Worm (Caenorhabditis elegans): ENCODE measurements around the gene lite-1.

DNA sequence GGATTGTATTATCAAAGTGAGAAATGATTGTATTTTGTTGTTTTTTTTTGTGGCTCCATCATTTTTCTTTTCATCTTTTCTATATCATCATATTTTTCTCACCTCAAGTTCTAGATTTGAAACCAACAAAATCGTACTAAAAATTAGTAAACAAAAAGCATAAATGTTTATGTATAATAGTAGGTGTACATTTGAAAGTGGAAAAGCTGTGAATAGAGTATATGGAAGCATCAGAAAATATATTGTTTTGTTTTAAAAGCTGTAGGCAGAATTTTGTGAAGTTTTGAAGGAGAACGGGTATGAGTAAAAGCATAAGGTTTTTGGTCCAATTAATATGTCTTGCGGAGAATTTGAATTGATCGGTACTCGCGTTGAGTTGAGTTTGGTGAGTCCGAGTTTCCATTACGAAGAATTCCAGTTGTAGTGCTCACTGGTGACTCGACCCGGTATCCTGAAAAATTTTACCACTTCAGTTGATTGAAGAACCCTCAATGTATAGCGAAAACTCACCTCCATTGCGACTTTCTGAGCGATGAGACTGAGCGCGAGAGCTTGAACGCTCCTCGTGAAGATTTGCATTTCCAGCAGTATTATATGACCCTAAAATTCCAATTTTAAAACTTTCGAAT, 2.5 kb upstream of the lite-1 start, which contains the start of gene C14F11.4:
- no peak for TF ChIP-seq ztf-23 (GFP tag; IDR thresholded peaks at IDR 0.05)
- no peak for TF ChIP-seq flt-1 (GFP tag; IDR thresholded peaks at IDR 0.05)
- no peak for TF ChIP-seq T22C8.4 (GFP tag; IDR thresholded peaks at IDR 0.05)
- no peak for TF ChIP-seq ztf-29 (GFP tag; IDR thresholded peaks at IDR 0.05)
- TF ChIP-seq tab-1 (GFP tag; IDR thresholded peaks at IDR 0.05) = no peak
- no peak for TF ChIP-seq ref-1 (GFP tag; conservative IDR thresholded peaks at IDR 0.05)
- no peak for TF ChIP-seq med-1 (GFP tag; optimal IDR thresholded peaks at IDR 0.05; ENCODE audit: insufficient read depth)
- no peak for TF ChIP-seq klf-2 (GFP tag; conservative IDR thresholded peaks at IDR 0.05)
